Worm (Caenorhabditis elegans) whole organism, L2 larva: ENCODE data around the gene F59A6.4.
A peak's percentile ranks its signal among the peaks of the same experiment; 100 is the strongest.

Experiments used
- C34F6.9 ChIP-seq: fragments of 150-350 bp; optimal IDR thresholded peaks from 2 replicates; lab custom pipeline; 2014; ENCODE audit warnings: missing biosample characterization, missing genetic modification characterization
- F13H6.1 ChIP-seq: sonication (generic microtip); optimal IDR thresholded peaks from 2 replicates; lab custom pipeline; 2016; ENCODE audit warnings: missing genetic modification characterization, missing compliant biosample characterization
- Y55F3AM.14 ChIP-seq: fragments of 200-800 bp; sonication (Bioruptor generic); optimal IDR thresholded peaks from 2 replicates; lab custom pipeline; 2018; ENCODE audit warnings: mild to moderate bottlenecking, missing genetic modification characterization, missing compliant biosample characterization
- ZK546.5 ChIP-seq: sonication (generic microtip); optimal IDR thresholded peaks from 2 replicates; lab custom pipeline; 2017; ENCODE audit warnings: missing biosample characterization, missing genetic modification characterization
- alr-1 ChIP-seq: fragments of 150-350 bp; optimal IDR thresholded peaks from 2 replicates; lab custom pipeline; 2014; ENCODE audit warnings: missing biosample characterization, missing genetic modification characterization
- aly-2 ChIP-seq: fragments of 150-350 bp; optimal IDR thresholded peaks from 2 replicates; lab custom pipeline; 2014; ENCODE audit warnings: missing biosample characterization, missing genetic modification characterization
- blmp-1 ChIP-seq: sonication (generic microtip); optimal IDR thresholded peaks from 2 replicates; lab custom pipeline; 2017; ENCODE audit warnings: missing genetic modification characterization, mild to moderate bottlenecking, missing compliant biosample characterization, antibody characterized with exemption, moderate library complexity; ENCODE audit not compliant: insufficient read depth
- ceh-16 ChIP-seq: fragments of 150-350 bp; optimal IDR thresholded peaks from 2 replicates; lab custom pipeline; 2014; ENCODE audit warnings: missing biosample characterization, missing genetic modification characterization
- ceh-82 ChIP-seq: fragments of 150-350 bp; optimal IDR thresholded peaks from 2 replicates; lab custom pipeline; 2014; ENCODE audit warnings: missing biosample characterization, missing genetic modification characterization
- crh-2 ChIP-seq: sonication (generic microtip); optimal IDR thresholded peaks from 2 replicates; lab custom pipeline; 2017; ENCODE audit warnings: missing biosample characterization, missing genetic modification characterization
- dmd-4 ChIP-seq: sonication (generic microtip); optimal IDR thresholded peaks from 2 replicates; lab custom pipeline; 2017; ENCODE audit warnings: missing biosample characterization, missing genetic modification characterization
- egl-27 ChIP-seq: sonication (generic microtip); optimal IDR thresholded peaks from 3 replicates; lab custom pipeline; 2017; ENCODE audit warnings: missing biosample characterization, missing genetic modification reagents, missing genetic modification characterization
- elt-1 ChIP-seq: fragments of 150-350 bp; optimal IDR thresholded peaks from 2 replicates; lab custom pipeline; 2014; ENCODE audit warnings: missing biosample characterization, missing genetic modification characterization
- elt-3 ChIP-seq: sonication (generic microtip); optimal IDR thresholded peaks from 2 replicates; lab custom pipeline; 2017; ENCODE audit warnings: missing biosample characterization, missing genetic modification characterization
- fos-1 ChIP-seq: fragments of 150-350 bp; optimal IDR thresholded peaks from 2 replicates; lab custom pipeline; 2014; ENCODE audit warnings: missing biosample characterization, missing genetic modification characterization
- gmeb-1 ChIP-seq: fragments of 150-350 bp; optimal IDR thresholded peaks from 2 replicates; lab custom pipeline; 2014; ENCODE audit warnings: missing biosample characterization, missing genetic modification characterization
- lin-11 ChIP-seq: fragments of 150-350 bp; sonication (generic microtip); optimal IDR thresholded peaks from 2 replicates; lab custom pipeline; 2014; ENCODE audit warnings: missing biosample characterization, missing genetic modification characterization, inconsistent platforms, mixed read lengths
- lsy-2 ChIP-seq, 2 experiments: fragments of 150-350 bp in 1 of 2; sonication (generic microtip) in 1 of 2; optimal IDR thresholded peaks; 2 replicates each; lab custom pipeline; 2014 to 2017; ENCODE audit warnings: missing biosample characterization in 2 of 2, missing genetic modification characterization in 2 of 2
- mdl-1 ChIP-seq, 2 experiments: fragments of 150-350 bp in 1 of 2; sonication (generic microtip) in 1 of 2; optimal IDR thresholded peaks; 2 replicates each; lab custom pipeline; 2017; ENCODE audit warnings: missing biosample characterization in 2 of 2, missing genetic modification characterization in 2 of 2
- nhr-10 ChIP-seq: sonication (generic microtip); optimal IDR thresholded peaks from 2 replicates; lab custom pipeline; 2017; ENCODE audit warnings: missing biosample characterization, missing genetic modification characterization
- nhr-11 ChIP-seq: fragments of 150-350 bp; optimal IDR thresholded peaks from 2 replicates; lab custom pipeline; 2014; ENCODE audit warnings: missing biosample characterization, missing genetic modification characterization
- nhr-129 ChIP-seq: fragments of 150-350 bp; optimal IDR thresholded peaks from 2 replicates; lab custom pipeline; 2014; ENCODE audit warnings: missing biosample characterization, missing genetic modification characterization
- nhr-21 ChIP-seq: fragments of 150-350 bp; optimal IDR thresholded peaks from 2 replicates; lab custom pipeline; 2014; ENCODE audit warnings: missing biosample characterization, missing genetic modification characterization
- nhr-23 ChIP-seq: fragments of 150-350 bp; optimal IDR thresholded peaks from 2 replicates; lab custom pipeline; 2014; ENCODE audit warnings: missing biosample characterization, missing genetic modification reagents, missing genetic modification characterization
- nhr-237 ChIP-seq: fragments of 150-350 bp; optimal IDR thresholded peaks from 2 replicates; lab custom pipeline; 2014; ENCODE audit warnings: missing biosample characterization, missing genetic modification characterization
- nhr-25 ChIP-seq: fragments of 150-350 bp; sonication (generic microtip); optimal IDR thresholded peaks from 3 replicates; lab custom pipeline; 2014; ENCODE audit warnings: missing biosample characterization, missing genetic modification characterization
- nhr-77 ChIP-seq: fragments of 150-350 bp; optimal IDR thresholded peaks from 2 replicates; lab custom pipeline; 2014; ENCODE audit warnings: missing biosample characterization, missing genetic modification characterization
- sem-4 ChIP-seq: fragments of 150-350 bp; optimal IDR thresholded peaks from 2 replicates; lab custom pipeline; 2014; ENCODE audit warnings: missing biosample characterization, missing genetic modification reagents, missing genetic modification characterization
- sma-3 ChIP-seq: sonication (generic microtip); optimal IDR thresholded peaks from 2 replicates; lab custom pipeline; 2016; ENCODE audit warnings: missing genetic modification reagents, missing genetic modification characterization, missing compliant biosample characterization
- sma-9 ChIP-seq, 2 experiments: fragments of 150-350 bp in 1 of 2; sonication (generic microtip) in 1 of 2; optimal IDR thresholded peaks; 2 replicates each; lab custom pipeline; 2014 to 2016; ENCODE audit warnings: missing genetic modification characterization in 2 of 2, mild to moderate bottlenecking in 1 of 2, missing biosample characterization in 1 of 2, missing compliant biosample characterization in 1 of 2, missing genetic modification reagents in 1 of 2, moderate library complexity in 1 of 2
- unc-39 ChIP-seq: fragments of 150-350 bp; optimal IDR thresholded peaks from 2 replicates; lab custom pipeline; 2014; ENCODE audit warnings: missing biosample characterization, missing genetic modification characterization
- unc-55 ChIP-seq: fragments of 150-350 bp; sonication (generic microtip); optimal IDR thresholded peaks from 3 replicates; lab custom pipeline; 2014; ENCODE audit warnings: missing biosample characterization, missing genetic modification reagents, missing genetic modification characterization
- unc-62 ChIP-seq: fragments of 150-350 bp; optimal IDR thresholded peaks from 2 replicates; lab custom pipeline; 2014; ENCODE audit warnings: missing biosample characterization, missing genetic modification reagents, missing genetic modification characterization
- zag-1 ChIP-seq: fragments of 150-350 bp; optimal IDR thresholded peaks from 2 replicates; lab custom pipeline; 2014; ENCODE audit warnings: missing biosample characterization, missing genetic modification characterization
- ztf-11 ChIP-seq: sonication (generic microtip); optimal IDR thresholded peaks from 2 replicates; lab custom pipeline; 2017; ENCODE audit warnings: missing biosample characterization, missing genetic modification characterization
- ztf-4 ChIP-seq: fragments of 150-350 bp; optimal IDR thresholded peaks from 2 replicates; lab custom pipeline; 2014; ENCODE audit warnings: missing biosample characterization, missing genetic modification characterization

Gene F59A6.4

ce11 chrII:5018578-5018977, 13.7 kb downstream of the F59A6.4 start:
- TF ChIP-seq nhr-77 (tag; lab: Kevin White, UChicago), result no peak
- no peak for TF ChIP-seq lsy-2 (tag; optimal IDR thresholded peaks at IDR 0.05; lab: Kevin White, UChicago)
- no peak for TF ChIP-seq aly-2 (tag; lab: Kevin White, UChicago)
- no peak for TF ChIP-seq nhr-129 (tag; lab: Kevin White, UChicago)
- TF ChIP-seq elt-1 (tag; lab: Kevin White, UChicago), result no peak
- TF ChIP-seq dmd-4 (tag; lab: Kevin White, UChicago), result no peak

DNA sequence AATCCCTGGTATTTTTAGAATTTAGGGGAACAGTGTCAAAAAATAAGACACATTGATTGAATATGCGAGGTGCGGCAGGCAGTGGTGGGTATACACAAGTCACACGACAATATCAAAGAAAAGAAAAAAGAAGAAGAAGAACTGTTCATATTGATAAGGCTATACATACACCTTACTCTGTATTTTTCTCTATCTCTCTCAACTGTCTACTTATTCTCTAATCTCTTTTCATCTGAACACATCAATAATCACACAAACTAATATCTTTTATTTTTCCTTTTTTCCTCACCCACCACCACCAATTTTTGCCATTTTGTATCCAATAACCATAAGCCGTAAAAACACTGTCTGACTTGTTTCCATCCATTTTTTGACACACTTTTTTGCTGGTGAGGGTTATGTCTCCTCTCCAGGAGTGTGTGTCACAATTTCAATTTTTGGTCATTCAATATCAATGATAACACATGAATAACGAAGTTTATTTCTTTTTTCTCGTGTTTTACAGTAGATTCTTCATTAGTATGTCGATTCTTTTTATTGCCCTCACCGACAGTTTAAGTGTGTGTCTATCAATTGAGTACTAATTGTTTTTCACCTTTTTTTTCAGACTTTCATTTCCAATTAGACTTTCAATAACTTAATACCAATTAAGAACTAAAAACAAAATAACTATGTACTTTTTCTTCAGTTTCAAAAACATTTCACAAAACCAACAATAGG, 14.7 kb downstream of the F59A6.4 start:
- TF ChIP-seq nhr-25, result peak; percentile 67
- no peak for TF ChIP-seq dmd-4 (tag; lab: Kevin White, UChicago)
- TF ChIP-seq sma-9 (GFP tag; optimal IDR thresholded peaks at IDR 0.05; lab: Kevin White, UChicago), result peak; percentile 62
- no peak for TF ChIP-seq sma-9 (tag; optimal IDR thresholded peaks at IDR 0.05; lab: Kevin White, UChicago)
- peak; percentile 54 for TF ChIP-seq nhr-21 (tag; lab: Kevin White, UChicago)
- no peak for TF ChIP-seq Y55F3AM.14 (GFP tag; lab: Kevin White, UChicago)
- TF ChIP-seq aly-2 (tag; lab: Kevin White, UChicago), result no peak
- TF ChIP-seq blmp-1 (tag; lab: Kevin White, UChicago), result peak; percentile 53
- TF ChIP-seq nhr-237, result no peak
- peak; percentile 68 for TF ChIP-seq crh-2 (tag; lab: Kevin White, UChicago)
- TF ChIP-seq C34F6.9 (tag; lab: Kevin White, UChicago), result no peak
- no peak for TF ChIP-seq ZK546.5 (tag; lab: Kevin White, UChicago)
- no peak for TF ChIP-seq ztf-11 (tag; lab: Kevin White, UChicago)
- no peak for TF ChIP-seq alr-1 (tag; lab: Kevin White, UChicago)
- TF ChIP-seq ceh-82 (tag; lab: Kevin White, UChicago), result no peak
- no peak for TF ChIP-seq ceh-16
- TF ChIP-seq nhr-10 (tag; lab: Kevin White, UChicago), result no peak
- peak; percentile 34 for TF ChIP-seq nhr-129 (tag; lab: Kevin White, UChicago)
- TF ChIP-seq unc-39 (tag; lab: Kevin White, UChicago), result no peak
- TF ChIP-seq nhr-77 (tag; lab: Kevin White, UChicago), result no peak
- TF ChIP-seq ztf-4 (tag; lab: Kevin White, UChicago), result no peak
- peak in 1 of 2 experiments; percentile 43 for TF ChIP-seq lsy-2 (tag; optimal IDR thresholded peaks at IDR 0.05; lab: Kevin White, UChicago)
- TF ChIP-seq unc-55, result no peak
- no peak for TF ChIP-seq mdl-1 (tag; optimal IDR thresholded peaks at IDR 0.05; lab: Kevin White, UChicago)
- TF ChIP-seq sem-4, result peak; percentile 14
- TF ChIP-seq sma-3 (GFP tag; lab: Kevin White, UChicago), result peak; percentile 34
- TF ChIP-seq nhr-23 (tag; lab: Kevin White, UChicago), result no peak
- TF ChIP-seq nhr-11, result no peak
- no peak for TF ChIP-seq zag-1
- no peak for TF ChIP-seq egl-27 (tag; lab: Kevin White, UChicago)
- TF ChIP-seq elt-1 (tag; lab: Kevin White, UChicago), result no peak
- TF ChIP-seq lin-11 (tag; lab: Kevin White, UChicago), result no peak
- no peak for TF ChIP-seq elt-3 (tag; lab: Kevin White, UChicago)
- TF ChIP-seq fos-1 (tag; lab: Kevin White, UChicago), result peak; percentile 79
- no peak for TF ChIP-seq unc-62 (GFP tag; lab: Kevin White, UChicago)
- TF ChIP-seq gmeb-1 (tag; lab: Kevin White, UChicago), result peak; percentile 9
- TF ChIP-seq F13H6.1, result no peak

ce11 chrII:5020513-5021081, 15.7 kb downstream of the F59A6.4 start:
- TF ChIP-seq C34F6.9 (tag; lab: Kevin White, UChicago) (peak; percentile 33), nhr-129 (tag; lab: Kevin White, UChicago) (peak; percentile 65), fos-1 (tag; lab: Kevin White, UChicago) (peak; percentile 47), alr-1 (tag; lab: Kevin White, UChicago) (no peak)
- TF ChIP-seq, all 48 proteins: peak for 3
